Worm (Caenorhabditis elegans): Measurements from ENCODE around the gene pgph-2.

- TF ChIP-seq ama-1 (optimal IDR thresholded peaks at IDR 0.05) (no peak), hmg-4 (GFP tag; optimal IDR thresholded peaks at IDR 0.05) (no peak), tra-4 (tag; optimal IDR thresholded peaks at IDR 0.05) (no peak), tbx-11 (GFP tag; IDR thresholded peaks at IDR 0.05) (no peak), F13C5.2 (tag; optimal IDR thresholded peaks at IDR 0.05) (no peak), flt-1 (GFP tag; IDR thresholded peaks at IDR 0.05) (no peak)
Measured at ce11 chrV:5746237-5746636, 18.7 kb upstream of the pgph-2 start.

Data from whole organism, early embryonic.